Fruit fly (Drosophila melanogaster): ENCODE measurements around the gene Dnah3.

Gene Dnah3

DNA sequence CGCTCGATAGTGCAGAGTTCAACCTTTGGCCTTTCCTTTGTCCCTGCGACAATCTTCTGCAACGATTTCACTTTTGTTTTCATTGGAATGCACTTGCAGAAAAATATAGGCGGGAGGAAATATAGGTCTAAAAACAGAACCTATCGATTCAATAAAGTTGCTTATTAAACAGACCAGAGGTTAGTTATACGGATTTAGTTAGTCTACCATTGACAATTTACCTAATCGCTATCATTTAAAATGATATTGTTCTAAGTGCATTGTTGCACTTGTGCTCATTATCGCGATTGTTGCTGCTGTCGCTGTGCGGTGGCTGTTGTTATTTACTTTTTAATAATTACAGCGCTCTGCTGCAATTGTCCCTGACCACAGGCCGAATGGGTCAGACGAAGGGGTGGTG, 24.7 kb upstream of the Dnah3 start:
- TF ChIP-seq br (GFP tag; optimal IDR thresholded peaks at IDR 0.05) (no peak), Abd-B (GFP tag; optimal IDR thresholded peaks at IDR 0.05) (no peak), GATAd (GFP tag; optimal IDR thresholded peaks at IDR 0.05) (no peak), woc (GFP tag; optimal IDR thresholded peaks at IDR 0.05) (no peak), Jra (GFP tag; optimal IDR thresholded peaks at IDR 0.05) (no peak), sv (GFP tag; optimal IDR thresholded peaks at IDR 0.05) (no peak), dl (GFP tag; optimal IDR thresholded peaks at IDR 0.05; ENCODE audit: insufficient read depth in 1 of 2, partially characterized antibody in 2 of 2) (no peak), CrebA (GFP tag; optimal IDR thresholded peaks at IDR 0.05; ENCODE audit: borderline replicate concordance) (no peak), usp (GFP tag; optimal IDR thresholded peaks at IDR 0.05) (no peak), dsf (GFP tag; optimal IDR thresholded peaks at IDR 0.05; ENCODE audit: borderline replicate concordance) (no peak), Dfd (GFP tag; optimal IDR thresholded peaks at IDR 0.05) (no peak), fru (GFP tag; optimal IDR thresholded peaks at IDR 0.05) (no peak), ey (GFP tag; optimal IDR thresholded peaks at IDR 0.05) (no peak), lola (GFP tag; optimal IDR thresholded peaks at IDR 0.05) (no peak), brk (GFP tag; optimal IDR thresholded peaks at IDR 0.05) (no peak)

DNA sequence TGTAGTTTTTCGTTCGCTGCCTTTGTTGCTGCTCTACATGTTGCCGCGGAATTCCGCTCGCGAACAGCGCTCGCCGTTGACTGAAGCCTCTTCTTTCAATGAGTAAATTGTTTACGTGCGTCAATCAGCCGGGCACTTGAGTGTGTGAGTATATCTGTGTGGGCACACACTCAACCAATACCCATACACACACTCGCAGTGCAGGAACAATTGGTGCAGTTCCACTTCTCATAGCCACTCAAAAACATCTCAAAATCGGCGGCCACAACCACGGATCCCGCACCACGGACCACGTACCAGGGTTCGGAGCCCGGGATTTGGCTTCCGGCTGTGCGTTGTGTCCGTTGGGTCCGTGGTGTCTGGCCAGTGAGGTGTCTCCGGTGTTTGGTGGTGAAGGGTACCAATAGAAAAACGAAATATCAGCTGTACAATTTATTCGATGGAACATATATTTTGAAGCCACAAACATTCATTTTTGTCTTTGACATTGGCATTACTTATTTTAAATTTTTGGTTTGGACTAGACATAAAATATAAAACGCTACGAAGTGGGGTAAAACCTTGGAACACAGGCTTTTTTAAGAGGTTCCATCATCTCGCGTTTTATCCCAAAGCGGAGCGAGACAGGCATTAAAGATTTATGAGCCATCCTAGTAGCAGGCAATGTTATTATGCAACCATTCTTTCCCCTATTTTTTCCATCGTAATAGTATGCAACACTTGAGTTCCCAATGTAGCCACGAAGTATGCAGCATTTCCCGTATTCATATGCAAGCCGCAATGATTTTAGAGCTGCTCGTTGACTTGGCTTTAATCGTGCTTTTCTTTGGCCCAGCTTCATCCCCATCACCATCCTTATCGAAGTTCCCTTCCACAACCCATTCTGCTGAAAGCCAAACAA, 20.8 kb upstream of the Dnah3 start, which contains the start of gene CG13707:
Gene CG13707 (minus strand): TSS at position 70 of the 901 bp plus-strand sequence.
- TF ChIP-seq N (GFP tag; optimal IDR thresholded peaks at IDR 0.05) (peak; percentile 86), br (GFP tag; optimal IDR thresholded peaks at IDR 0.05) (no peak), Vsx2 (GFP tag; optimal IDR thresholded peaks at IDR 0.05; ENCODE audit: partially characterized antibody) (peak; percentile 53), usp (GFP tag; optimal IDR thresholded peaks at IDR 0.05) (no peak), Myc (optimal IDR thresholded peaks at IDR 0.05) (peak; percentile 88), Dfd (GFP tag; optimal IDR thresholded peaks at IDR 0.05) (no peak), Dif (GFP tag; optimal IDR thresholded peaks at IDR 0.05; ENCODE audit: partially characterized antibody) (peak; percentile 20)

dm6 chr3L:4842710-4843109, 18.4 kb upstream of the Dnah3 start:
- TF ChIP-seq h (GFP tag; optimal IDR thresholded peaks at IDR 0.05), result no peak
- TF ChIP-seq GATAd (GFP tag; optimal IDR thresholded peaks at IDR 0.05), result no peak
- no peak for TF ChIP-seq ey (GFP tag; optimal IDR thresholded peaks at IDR 0.05)
- no peak for TF ChIP-seq sage (GFP tag; optimal IDR thresholded peaks at IDR 0.05)
- no peak for TF ChIP-seq HLH106 (tag; optimal IDR thresholded peaks at IDR 0.05)
- TF ChIP-seq jim (GFP tag; optimal IDR thresholded peaks at IDR 0.05), result no peak
- TF ChIP-seq woc (GFP tag; optimal IDR thresholded peaks at IDR 0.05), result no peak
- no peak for TF ChIP-seq pan (optimal IDR thresholded peaks at IDR 0.05)
- TF ChIP-seq Mio (GFP tag; optimal IDR thresholded peaks at IDR 0.05), result no peak
- no peak for TF ChIP-seq CrebA (GFP tag; optimal IDR thresholded peaks at IDR 0.05; ENCODE audit: borderline replicate concordance)
- no peak for TF ChIP-seq Dfd (GFP tag; optimal IDR thresholded peaks at IDR 0.05)
- no peak for TF ChIP-seq Myc (optimal IDR thresholded peaks at IDR 0.05)
- TF ChIP-seq Rel (GFP tag; optimal IDR thresholded peaks at IDR 0.05), result no peak
- TF ChIP-seq Rel (tag; optimal IDR thresholded peaks at IDR 0.05), result no peak
- TF ChIP-seq OdsH (GFP tag; optimal IDR thresholded peaks at IDR 0.05), result no peak

dm6 chr3L:4843428-4843827, 17.6 kb upstream of the Dnah3 start:
- TF ChIP-seq Hnf4 (GFP tag; optimal IDR thresholded peaks at IDR 0.05), result no peak
- TF ChIP-seq ey (GFP tag; optimal IDR thresholded peaks at IDR 0.05), result no peak
- TF ChIP-seq dsf (GFP tag; optimal IDR thresholded peaks at IDR 0.05; ENCODE audit: borderline replicate concordance), result no peak
- TF ChIP-seq br (GFP tag; optimal IDR thresholded peaks at IDR 0.05), result no peak
- TF ChIP-seq Dfd (GFP tag; optimal IDR thresholded peaks at IDR 0.05), result no peak
- no peak for TF ChIP-seq CG9705 (GFP tag; optimal IDR thresholded peaks at IDR 0.05)
- no peak for TF ChIP-seq tai (GFP tag; optimal IDR thresholded peaks at IDR 0.05)
- TF ChIP-seq woc (GFP tag; optimal IDR thresholded peaks at IDR 0.05), result no peak
- TF ChIP-seq HLH106 (tag; optimal IDR thresholded peaks at IDR 0.05), result no peak
- TF ChIP-seq rgr (GFP tag; optimal IDR thresholded peaks at IDR 0.05), result no peak
- TF ChIP-seq Hr78 (GFP tag; optimal IDR thresholded peaks at IDR 0.05), result no peak
- TF ChIP-seq CrebA (GFP tag; optimal IDR thresholded peaks at IDR 0.05; ENCODE audit: borderline replicate concordance), result no peak
- no peak for TF ChIP-seq dl (GFP tag; optimal IDR thresholded peaks at IDR 0.05; ENCODE audit: insufficient read depth in 1 of 2, partially characterized antibody in 2 of 2)

Data from whole organism, wandering third instar larva.